Worm (Caenorhabditis elegans): ENCODE measurements around the gene inx-3.

The inx-3 gene

ce11 chrX:5995613-5996206 lies at the start of gene inx-3:
TSS of gene inx-3 (plus strand) at chrX:5996156.
- TF ChIP-seq unc-62 (GFP tag; optimal IDR thresholded peaks at IDR 0.05), result no peak

- no peak for TF ChIP-seq unc-62 (GFP tag; optimal IDR thresholded peaks at IDR 0.05)
These were observed 47.2 kb upstream of the inx-3 start, which contains the start of gene mig-23 for ce11 chrX:5948769-5949168. TSS of gene mig-23 (minus strand) at chrX:5948869.

ce11 chrX:5953174-5953573 lies 42.8 kb upstream of the inx-3 start, which contains the start of the genes R07E4.5 and R07E4.3:
TSS of gene R07E4.5 (minus strand) at chrX:5953174.
TSS of gene R07E4.3 (plus strand) at chrX:5953458.
- no peak for TF ChIP-seq unc-62 (GFP tag; optimal IDR thresholded peaks at IDR 0.05)

- no peak for TF ChIP-seq unc-62 (GFP tag; optimal IDR thresholded peaks at IDR 0.05)
These were observed 39.8 kb upstream of the inx-3 start for ce11 chrX:5956130-5956529.

- TF ChIP-seq unc-62 (GFP tag; optimal IDR thresholded peaks at IDR 0.05), result no peak
These were observed 37.1 kb upstream of the inx-3 start, which contains the start of gene R07E4.1 for ce11 chrX:5958815-5959214. TSS of gene R07E4.1 (plus strand) at chrX:5959115.

ce11 chrX:5960872-5961271 lies 35.1 kb upstream of the inx-3 start:
- TF ChIP-seq unc-62 (GFP tag; optimal IDR thresholded peaks at IDR 0.05), result no peak

- TF ChIP-seq unc-62 (GFP tag; optimal IDR thresholded peaks at IDR 0.05), result no peak
These were observed 33.4 kb upstream of the inx-3 start for ce11 chrX:5962560-5962959.

ce11 chrX:5972212-5972611 lies 23.7 kb upstream of the inx-3 start:
- no peak for TF ChIP-seq unc-62 (GFP tag; optimal IDR thresholded peaks at IDR 0.05)

ce11 chrX:5975228-5975627 lies 20.7 kb upstream of the inx-3 start:
- no peak for TF ChIP-seq unc-62 (GFP tag; optimal IDR thresholded peaks at IDR 0.05)

ce11 chrX:5975726-5976125 lies 20.2 kb upstream of the inx-3 start:
- TF ChIP-seq unc-62 (GFP tag; optimal IDR thresholded peaks at IDR 0.05), result no peak

- TF ChIP-seq unc-62 (GFP tag; optimal IDR thresholded peaks at IDR 0.05), result no peak
These were observed 19.6 kb upstream of the inx-3 start for ce11 chrX:5976206-5976960.

- no peak for TF ChIP-seq unc-62 (GFP tag; optimal IDR thresholded peaks at IDR 0.05)
These were observed 18.2 kb upstream of the inx-3 start, which contains the start of gene kin-2 for ce11 chrX:5977754-5978153. TSS of gene kin-2 (minus strand) at chrX:5977854.

- TF ChIP-seq unc-62 (GFP tag; optimal IDR thresholded peaks at IDR 0.05), result no peak
These were observed 14.3 kb upstream of the inx-3 start for ce11 chrX:5981698-5982097.

- no peak for TF ChIP-seq unc-62 (GFP tag; optimal IDR thresholded peaks at IDR 0.05)
These were observed 13.2 kb upstream of the inx-3 start for ce11 chrX:5982799-5983198.

ce11 chrX:5983267-5983666 lies 12.7 kb upstream of the inx-3 start:
- no peak for TF ChIP-seq unc-62 (GFP tag; optimal IDR thresholded peaks at IDR 0.05)

- TF ChIP-seq unc-62 (GFP tag; optimal IDR thresholded peaks at IDR 0.05), result no peak
These were observed 11.3 kb upstream of the inx-3 start, which contains the start of gene klp-13 for ce11 chrX:5984581-5985039. TSS of gene klp-13 (plus strand) at chrX:5984989.

ce11 chrX:5985720-5986119 lies 10.2 kb upstream of the inx-3 start:
- no peak for TF ChIP-seq unc-62 (GFP tag; optimal IDR thresholded peaks at IDR 0.05)
